Worm (Caenorhabditis elegans) whole organism, mixed stage, embryonic: ENCODE results near the gene spc-2.

ENCODE experiments used
- bed-3 ChIP-seq: fragments of 200-800 bp; sonication (Bioruptor generic); optimal IDR thresholded peaks from 3 replicates; lab custom pipeline; 2018; ENCODE audit warnings: mild to moderate bottlenecking, missing genetic modification characterization, moderate library complexity, missing compliant biosample characterization
- ceh-39 ChIP-seq: fragments of 150-350 bp; optimal IDR thresholded peaks from 2 replicates; lab custom pipeline; 2014; ENCODE audit warnings: missing biosample characterization, missing genetic modification characterization
- ceh-43 ChIP-seq: fragments of 200-800 bp; sonication (Bioruptor generic); optimal IDR thresholded peaks from 2 replicates; lab custom pipeline; 2018; ENCODE audit warnings: mild to moderate bottlenecking, missing genetic modification characterization, moderate library complexity, missing compliant biosample characterization
- cnd-1 ChIP-seq: fragments of 200-800 bp; sonication (Bioruptor generic); optimal IDR thresholded peaks from 2 replicates; lab custom pipeline; 2018; ENCODE audit warnings: mild to moderate bottlenecking, missing genetic modification characterization, missing compliant biosample characterization
- drap-1 ChIP-seq: fragments of 200-800 bp; sonication (Bioruptor generic); optimal IDR thresholded peaks from 3 replicates; lab custom pipeline; 2018; ENCODE audit warnings: mild to moderate bottlenecking, missing genetic modification characterization, missing compliant biosample characterization
- elt-1 ChIP-seq: sonication (generic microtip); optimal IDR thresholded peaks from 2 replicates; lab custom pipeline; 2017; ENCODE audit warnings: missing genetic modification characterization, mild to moderate bottlenecking, missing compliant biosample characterization, antibody characterized with exemption, moderate library complexity, borderline replicate concordance; ENCODE audit not compliant: insufficient read depth
- ham-2 ChIP-seq: fragments of 200-800 bp; sonication (Bioruptor generic); optimal IDR thresholded peaks from 2 replicates; lab custom pipeline; 2018; ENCODE audit warnings: mild to moderate bottlenecking, missing genetic modification characterization, missing compliant biosample characterization
- hlh-1 ChIP-seq: fragments of 150-350 bp; optimal IDR thresholded peaks from 2 replicates; lab custom pipeline; 2014; ENCODE audit warnings: missing biosample characterization, missing genetic modification reagents, missing genetic modification characterization
- lin-32 ChIP-seq: fragments of 200-800 bp; sonication (Bioruptor generic); optimal IDR thresholded peaks from 2 replicates; lab custom pipeline; 2018; ENCODE audit warnings: mild to moderate bottlenecking, missing genetic modification characterization, missing compliant biosample characterization
- lsy-2 ChIP-seq: fragments of 150-350 bp; optimal IDR thresholded peaks from 2 replicates; lab custom pipeline; 2014; ENCODE audit warnings: missing biosample characterization, missing genetic modification characterization
- mab-5 ChIP-seq: fragments of 150-350 bp; optimal IDR thresholded peaks from 2 replicates; lab custom pipeline; 2014; ENCODE audit warnings: missing biosample characterization, missing genetic modification characterization
- mep-1 ChIP-seq: fragments of 150-350 bp; optimal IDR thresholded peaks from 2 replicates; lab custom pipeline; 2017; ENCODE audit warnings: missing biosample characterization, missing genetic modification reagents, missing genetic modification characterization, inconsistent platforms
- mls-2 ChIP-seq: sonication (generic microtip); optimal IDR thresholded peaks from 2 replicates; lab custom pipeline; 2016; ENCODE audit warnings: mild to moderate bottlenecking, missing genetic modification characterization, moderate library complexity, missing compliant biosample characterization
- nhr-12 ChIP-seq: fragments of 150-350 bp; optimal IDR thresholded peaks from 2 replicates; lab custom pipeline; 2014; ENCODE audit warnings: missing biosample characterization, missing genetic modification characterization
- nhr-2 ChIP-seq: fragments of 150-350 bp; optimal IDR thresholded peaks from 2 replicates; lab custom pipeline; 2014; ENCODE audit warnings: missing biosample characterization, missing genetic modification characterization
- nhr-237 ChIP-seq: fragments of 150-350 bp; optimal IDR thresholded peaks from 2 replicates; lab custom pipeline; 2014; ENCODE audit warnings: missing biosample characterization, missing genetic modification characterization
- nhr-76 ChIP-seq: sonication (generic microtip); optimal IDR thresholded peaks from 2 replicates; lab custom pipeline; 2017; ENCODE audit warnings: missing biosample characterization, missing genetic modification characterization
- pha-4 ChIP-seq: fragments of 150-350 bp; optimal IDR thresholded peaks from 2 replicates; lab custom pipeline; 2018; ENCODE audit warnings: missing biosample characterization, missing genetic modification reagents, missing genetic modification characterization
- snpc-4 ChIP-seq: fragments of 150-350 bp; optimal IDR thresholded peaks from 2 replicates; lab custom pipeline; 2014; ENCODE audit warnings: missing biosample characterization, missing genetic modification characterization
- unc-120 ChIP-seq: sonication (generic microtip); optimal IDR thresholded peaks from 2 replicates; lab custom pipeline; 2017; ENCODE audit warnings: missing genetic modification characterization, missing compliant biosample characterization; ENCODE audit not compliant: poor library complexity, severe bottlenecking
- unc-39 ChIP-seq: fragments of 150-350 bp; optimal IDR thresholded peaks from 2 replicates; lab custom pipeline; 2014; ENCODE audit warnings: missing biosample characterization, missing genetic modification characterization
- unc-62 ChIP-seq: fragments of 150-350 bp; optimal IDR thresholded peaks from 2 replicates; lab custom pipeline; 2014; ENCODE audit warnings: missing biosample characterization, missing genetic modification reagents, missing genetic modification characterization
- zip-8 ChIP-seq: fragments of 150-350 bp; optimal IDR thresholded peaks from 2 replicates; lab custom pipeline; 2014; ENCODE audit warnings: missing biosample characterization, missing genetic modification characterization
- ztf-11 ChIP-seq: fragments of 150-350 bp; optimal IDR thresholded peaks from 2 replicates; lab custom pipeline; 2014; ENCODE audit warnings: missing biosample characterization, missing genetic modification characterization

spc-2 gene

ce11 chrIII:8181581-8181980, at the start of gene spc-2:
Gene spc-2, plus strand, starts transcription at chrIII:8181881.
- TF ChIP-seq nhr-76: no peak
- no peak for TF ChIP-seq zip-8 (tag; lab: Kevin White, UChicago)
- no peak for TF ChIP-seq ham-2 (GFP tag; lab: Kevin White, UChicago)
- TF ChIP-seq lin-32 (GFP tag; lab: Kevin White, UChicago): no peak
- no peak for TF ChIP-seq unc-62 (GFP tag; lab: Kevin White, UChicago)
- TF ChIP-seq lsy-2 (tag; lab: Kevin White, UChicago): no peak
- no peak for TF ChIP-seq pha-4 (tag; lab: Kevin White, UChicago)

ce11 chrIII:8132496-8132895, 49.2 kb upstream of the spc-2 start:
- TF ChIP-seq nhr-237 (tag; lab: Kevin White, UChicago) (no peak), nhr-2 (tag; lab: Kevin White, UChicago) (peak; percentile 78), unc-62 (GFP tag; lab: Kevin White, UChicago) (no peak), pha-4 (tag; lab: Kevin White, UChicago) (peak; percentile 37)

ce11 chrIII:8133346-8133745, 48.3 kb upstream of the spc-2 start, which contains the start of gene C14B9.2:
Gene C14B9.2, plus strand, starts transcription at chrIII:8133665.
- no peak for TF ChIP-seq lsy-2 (tag; lab: Kevin White, UChicago)
- no peak for TF ChIP-seq elt-1 (tag; lab: Kevin White, UChicago)
- TF ChIP-seq zip-8 (tag; lab: Kevin White, UChicago): no peak
- TF ChIP-seq hlh-1 (tag; lab: Kevin White, UChicago): no peak
- TF ChIP-seq mep-1 (tag; lab: Kevin White, UChicago): no peak
- TF ChIP-seq lin-32 (GFP tag; lab: Kevin White, UChicago): no peak
- TF ChIP-seq pha-4 (tag; lab: Kevin White, UChicago): no peak
- no peak for TF ChIP-seq bed-3
- no peak for TF ChIP-seq nhr-237 (tag; lab: Kevin White, UChicago)
- TF ChIP-seq mab-5: no peak
- TF ChIP-seq unc-120 (tag; lab: Kevin White, UChicago): no peak
- TF ChIP-seq mls-2 (tag; lab: Kevin White, UChicago): no peak

- TF ChIP-seq nhr-12 (tag; lab: Kevin White, UChicago) (no peak), pha-4 (tag; lab: Kevin White, UChicago) (peak; percentile 68), mab-5 (no peak)
- TF ChIP-seq, all 35 proteins: peak for 1
These were observed 45.1 kb upstream of the spc-2 start for ce11 chrIII:8136517-8137099.

ce11 chrIII:8137777-8138176, 43.9 kb upstream of the spc-2 start, which contains the start of gene hsp-12.2:
Gene hsp-12.2, plus strand, starts transcription at chrIII:8138077.
- no peak for TF ChIP-seq ceh-39 (tag; lab: Kevin White, UChicago)
- no peak for TF ChIP-seq unc-62 (GFP tag; lab: Kevin White, UChicago)
- TF ChIP-seq ztf-11: no peak
- peak; percentile 23 for TF ChIP-seq nhr-237 (tag; lab: Kevin White, UChicago)
- TF ChIP-seq ceh-43 (GFP tag; lab: Kevin White, UChicago): no peak
- no peak for TF ChIP-seq zip-8 (tag; lab: Kevin White, UChicago)
- peak; percentile 64 for TF ChIP-seq hlh-1 (tag; lab: Kevin White, UChicago)

- TF ChIP-seq zip-8 (tag; lab: Kevin White, UChicago): no peak
- TF ChIP-seq ceh-43 (GFP tag; lab: Kevin White, UChicago): no peak
- no peak for TF ChIP-seq nhr-76
- TF ChIP-seq unc-62 (GFP tag; lab: Kevin White, UChicago): no peak
- no peak for TF ChIP-seq nhr-12 (tag; lab: Kevin White, UChicago)
- TF ChIP-seq pha-4 (tag; lab: Kevin White, UChicago): no peak
- no peak for TF ChIP-seq unc-39
- no peak for TF ChIP-seq mls-2 (tag; lab: Kevin White, UChicago)
- no peak for TF ChIP-seq cnd-1 (tag; lab: Kevin White, UChicago)
- no peak for TF ChIP-seq drap-1
- TF ChIP-seq lin-32 (GFP tag; lab: Kevin White, UChicago): no peak
- TF ChIP-seq nhr-2 (tag; lab: Kevin White, UChicago): no peak
These were observed 39.5 kb upstream of the spc-2 start for ce11 chrIII:8142217-8142616.

- TF ChIP-seq snpc-4 (tag; lab: Kevin White, UChicago) (no peak), mab-5 (peak; percentile 19), mep-1 (tag; lab: Kevin White, UChicago) (no peak), ceh-43 (GFP tag; lab: Kevin White, UChicago) (no peak), nhr-237 (tag; lab: Kevin White, UChicago) (peak; percentile 38), lsy-2 (tag; lab: Kevin White, UChicago) (peak; percentile 43)
- TF ChIP-seq, all 35 proteins: peak for 3
These were observed 37.1 kb upstream of the spc-2 start, which contains the start of the genes C14B9.8 and mrpl-18 for ce11 chrIII:8144574-8145065. Gene C14B9.8, minus strand, starts transcription at chrIII:8144629. Gene mrpl-18, plus strand, starts transcription at chrIII:8145015.
